Worm (Caenorhabditis elegans) whole organism, L1 larva: ENCODE measurements around the gene F27E5.5.

Source experiments
- C04F5.9 ChIP-seq: sonication (generic microtip); optimal IDR thresholded peaks from 2 replicates; lab custom pipeline; 2016; ENCODE audit warnings: missing genetic modification characterization, missing compliant biosample characterization
- C34B4.2 ChIP-seq: sonication (generic microtip); optimal IDR thresholded peaks from 2 replicates; lab custom pipeline; 2017; ENCODE audit warnings: mild to moderate bottlenecking, missing genetic modification characterization, missing compliant biosample characterization
- aha-1 ChIP-seq: fragments of 150-350 bp; optimal IDR thresholded peaks from 2 replicates; lab custom pipeline; 2014; ENCODE audit warnings: missing biosample characterization, missing genetic modification characterization
- efl-1 ChIP-seq, 4 experiments: fragments of 150-350 bp; optimal IDR thresholded peaks in 3 of 4; peaks in 1 of 4; 1 replicate in 1 of 4; 2 replicates in 3 of 4; lab custom pipeline; 2014; ENCODE audit warnings: missing biosample characterization in 2 of 4, missing genetic modification characterization in 2 of 4, missing genetic modification reagents in 2 of 4
- elt-3 ChIP-seq, 6 experiments: fragments of 150-350 bp in 1 of 6; sonication (generic microtip); optimal IDR thresholded peaks; 2 replicates each; lab custom pipeline; 2017 to 2018; ENCODE audit warnings: missing biosample characterization in 6 of 6, missing genetic modification characterization in 6 of 6, inconsistent platforms in 1 of 6
- mep-1 ChIP-seq: fragments of 150-350 bp; optimal IDR thresholded peaks from 2 replicates; lab custom pipeline; 2014; ENCODE audit warnings: missing biosample characterization, missing genetic modification characterization
- nhr-11 ChIP-seq: fragments of 150-350 bp; optimal IDR thresholded peaks from 2 replicates; lab custom pipeline; 2014; ENCODE audit warnings: missing biosample characterization, missing genetic modification characterization
- snpc-4 ChIP-seq: fragments of 150-350 bp; optimal IDR thresholded peaks from 2 replicates; lab custom pipeline; 2014; ENCODE audit warnings: missing biosample characterization, missing genetic modification characterization
- xbp-1 ChIP-seq: sonication (generic microtip); optimal IDR thresholded peaks from 2 replicates; lab custom pipeline; 2016; ENCODE audit warnings: missing genetic modification characterization, missing compliant biosample characterization

DNA sequence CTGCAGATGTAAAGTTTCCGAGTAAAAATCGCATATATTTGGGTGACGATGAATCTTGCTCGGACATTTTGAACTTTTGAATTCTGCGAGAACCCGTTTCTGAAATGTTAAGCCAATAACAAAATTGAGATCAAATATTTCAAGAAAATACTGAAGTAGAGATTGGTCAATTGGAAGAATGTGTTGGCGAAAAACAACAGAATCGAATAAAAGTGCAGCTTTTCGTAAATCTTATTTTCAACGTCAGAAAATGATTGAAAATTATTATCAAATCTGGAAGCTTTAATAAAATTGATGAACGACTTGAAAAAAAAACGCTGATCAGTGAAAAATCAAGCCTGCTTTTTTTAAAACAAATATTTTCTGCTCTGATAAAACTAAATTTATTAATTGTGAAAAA, 4.3 kb downstream of the F27E5.5 start, which contains the start of gene F27E5.8:
- TF ChIP-seq C04F5.9: no peak
- TF ChIP-seq elt-3 (tag; optimal IDR thresholded peaks at IDR 0.05; lab: Kevin White, UChicago): no peak
- TF ChIP-seq snpc-4 (tag; lab: Kevin White, UChicago): no peak
- no peak for TF ChIP-seq xbp-1
- TF ChIP-seq C34B4.2 (tag; lab: Kevin White, UChicago): no peak
- TF ChIP-seq nhr-11 (tag; lab: Kevin White, UChicago): no peak
- TF ChIP-seq mep-1 (tag; lab: Kevin White, UChicago): no peak
- TF ChIP-seq aha-1 (tag; lab: Kevin White, UChicago): no peak
- no peak for TF ChIP-seq efl-1 (optimal IDR thresholded peaks at IDR 0.05; lab: Kevin White, UChicago)
- no peak for TF ChIP-seq efl-1 (GFP tag; optimal IDR thresholded peaks at IDR 0.05 in 1 of 2; lab: Kevin White, UChicago)
